Fruit fly (Drosophila melanogaster) whole organism, pupa: ENCODE measurements around the gene COX7A.

Experiments used
- CG13204 ChIP-seq: fragments of 200-800 bp; sonication (Bioruptor generic); optimal IDR thresholded peaks from 2 replicates; lab custom pipeline; 2018; ENCODE audit warnings: missing biosample characterization, mild to moderate bottlenecking, missing genetic modification characterization, moderate library complexity
- CG15710 ChIP-seq: fragments of 200-800 bp; sonication (Bioruptor generic); optimal IDR thresholded peaks from 2 replicates; lab custom pipeline; 2018; ENCODE audit warnings: missing biosample characterization, mild to moderate bottlenecking, missing genetic modification characterization, moderate library complexity
- CG32121 ChIP-seq: fragments of 200-800 bp; sonication (Bioruptor generic); IDR thresholded peaks from 2 replicates; pipeline ENCODE4 v1.3.6; 2022; ENCODE audit warnings: missing biosample characterization, missing genetic modification characterization

dm6 chr3R:8334982-8335381, 5.9 kb downstream of the COX7A start:
- TF ChIP-seq CG13204 (no peak), CG32121 (GFP tag; lab: Robert Waterston, UW) (no peak), CG15710 (tag; lab: Kevin White, UChicago) (no peak)
